Worm (Caenorhabditis elegans) whole organism, mixed stage, embryonic: ENCODE measurements around the gene scl-26.

Experiments used
- cnd-1 ChIP-seq: fragments of 200-800 bp; sonication (Bioruptor generic); optimal IDR thresholded peaks from 2 replicates; lab custom pipeline; 2018; ENCODE audit warnings: mild to moderate bottlenecking, missing genetic modification characterization, missing compliant biosample characterization
- elt-3 ChIP-seq: fragments of 150-350 bp; optimal IDR thresholded peaks from 2 replicates; lab custom pipeline; 2014; ENCODE audit warnings: missing biosample characterization, missing genetic modification characterization
- lsy-2 ChIP-seq: fragments of 150-350 bp; optimal IDR thresholded peaks from 2 replicates; lab custom pipeline; 2014; ENCODE audit warnings: missing biosample characterization, missing genetic modification characterization

DNA sequence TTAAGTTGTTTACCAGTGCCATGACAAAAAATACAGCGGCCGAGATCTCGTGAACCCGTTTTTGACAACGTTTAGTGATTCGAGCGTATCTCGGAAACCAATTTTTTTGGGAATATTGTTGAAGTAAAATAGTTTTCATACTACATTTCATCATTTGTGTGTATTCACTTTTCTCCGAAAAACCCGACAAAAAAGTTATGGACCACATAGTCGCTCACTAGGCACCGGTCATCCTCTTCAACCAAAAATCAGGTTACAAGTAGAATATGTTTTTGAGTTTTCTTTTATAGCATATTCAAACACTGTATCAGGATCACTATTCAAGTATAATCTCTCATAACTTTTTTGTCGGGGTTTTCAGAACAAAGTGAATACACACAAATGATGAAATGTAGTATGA, 40.4 kb upstream of the scl-26 start:
- TF ChIP-seq elt-3 (no peak), cnd-1 (tag; lab: Kevin White, UChicago) (no peak), lsy-2 (no peak)
